Fruit fly (Drosophila melanogaster) whole organism, embryonic: ENCODE measurements around the gene Sil1.

Source experiments
- B-H2 ChIP-seq: fragments of 200-800 bp; sonication (Bioruptor generic); optimal IDR thresholded peaks from 2 replicates; lab custom pipeline; 2018; ENCODE audit warnings: missing biosample characterization, mild to moderate bottlenecking, missing genetic modification characterization
- CG12219 ChIP-seq: fragments of 200-800 bp; sonication (Bioruptor generic); optimal IDR thresholded peaks from 3 replicates; lab custom pipeline; 2018; ENCODE audit warnings: missing biosample characterization, mild to moderate bottlenecking, missing genetic modification characterization
- CG12659 ChIP-seq: fragments of 200-800 bp; sonication (Bioruptor generic); optimal IDR thresholded peaks from 3 replicates; lab custom pipeline; 2017; ENCODE audit warnings: mild to moderate bottlenecking, missing biosample characterization, missing genetic modification reagents, missing genetic modification characterization
- CG13775 ChIP-seq: fragments of 200-800 bp; sonication (Bioruptor generic); optimal IDR thresholded peaks from 3 replicates; lab custom pipeline; 2017; ENCODE audit warnings: missing biosample characterization, mild to moderate bottlenecking, missing genetic modification characterization
- CG13894 ChIP-seq: fragments of 200-800 bp; sonication (Bioruptor generic); optimal IDR thresholded peaks from 3 replicates; lab custom pipeline; 2018; ENCODE audit warnings: missing biosample characterization, mild to moderate bottlenecking, missing genetic modification characterization, moderate library complexity
- CG15269 ChIP-seq: fragments of 200-800 bp; sonication (Bioruptor generic); optimal IDR thresholded peaks from 2 replicates; lab custom pipeline; 2018; ENCODE audit warnings: missing biosample characterization, mild to moderate bottlenecking, missing genetic modification characterization, moderate library complexity
- CG17568 ChIP-seq: fragments of 200-800 bp; sonication (Bioruptor generic); optimal IDR thresholded peaks from 2 replicates; lab custom pipeline; 2018; ENCODE audit warnings: missing biosample characterization, mild to moderate bottlenecking, missing genetic modification characterization, moderate library complexity
- CG17612 ChIP-seq: fragments of 200-800 bp; sonication (Bioruptor generic); IDR thresholded peaks from 2 replicates; pipeline ENCODE4 v1.3.6; 2022; ENCODE audit warnings: missing biosample characterization, missing genetic modification characterization
- CG18764 ChIP-seq: fragments of 200-800 bp; sonication (Bioruptor generic); optimal IDR thresholded peaks from 3 replicates; lab custom pipeline; 2016; ENCODE audit warnings: missing biosample characterization, missing genetic modification characterization
- CG2116 ChIP-seq: fragments of 200-800 bp; sonication (Bioruptor generic); optimal IDR thresholded peaks from 3 replicates; lab custom pipeline; 2018; ENCODE audit warnings: missing biosample characterization, mild to moderate bottlenecking, missing genetic modification characterization
- CG2889 ChIP-seq: fragments of 200-800 bp; sonication (Bioruptor generic); IDR thresholded peaks from 3 replicates; pipeline ENCODE4 v1.3.6; 2022; ENCODE audit warnings: missing biosample characterization, missing genetic modification characterization
- CG3065 ChIP-seq: fragments of 200-800 bp; sonication (Bioruptor generic); optimal IDR thresholded peaks from 2 replicates; lab custom pipeline; 2016; ENCODE audit warnings: missing biosample characterization, missing genetic modification characterization
- CG33213 ChIP-seq: fragments of 200-800 bp; sonication (Bioruptor generic); optimal IDR thresholded peaks from 3 replicates; lab custom pipeline; 2016; ENCODE audit warnings: missing biosample characterization, missing genetic modification characterization
- CG33557 ChIP-seq: fragments of 200-800 bp; sonication (Bioruptor generic); optimal IDR thresholded peaks from 2 replicates; lab custom pipeline; 2019; ENCODE audit warnings: missing biosample characterization, mild to moderate bottlenecking, missing genetic modification characterization, moderate library complexity
- CG6765 ChIP-seq: fragments of 200-800 bp; sonication (Bioruptor generic); optimal IDR thresholded peaks from 3 replicates; lab custom pipeline; 2017; ENCODE audit warnings: missing biosample characterization, mild to moderate bottlenecking, missing genetic modification characterization
- CG7372 ChIP-seq: fragments of 200-800 bp; sonication (Bioruptor generic); IDR thresholded peaks from 2 replicates; pipeline ENCODE4 v1.3.6; 2022; ENCODE audit warnings: missing biosample characterization, missing genetic modification characterization
- CG7786 ChIP-seq: fragments of 200-800 bp; sonication (Bioruptor generic); optimal IDR thresholded peaks from 2 replicates; lab custom pipeline; 2016; ENCODE audit warnings: missing biosample characterization, missing genetic modification characterization
- CG8924 ChIP-seq: fragments of 200-800 bp; optimal IDR thresholded peaks from 3 replicates; lab custom pipeline; 2019; ENCODE audit warnings: missing biosample characterization, mild to moderate bottlenecking, missing genetic modification characterization, moderate library complexity
- CrebB ChIP-seq: fragments of 200-800 bp; sonication (Bioruptor generic); optimal IDR thresholded peaks from 3 replicates; lab custom pipeline; 2018; ENCODE audit warnings: missing biosample characterization, mild to moderate bottlenecking, missing genetic modification characterization
- D ChIP-seq, 2 experiments: fragments of 200-800 bp in 1 of 2; fragments of >200 bp in 1 of 2; sonication (Bioruptor generic) in 1 of 2; optimal IDR thresholded peaks; 2 replicates in 1 of 2; 3 replicates in 1 of 2; lab custom pipeline; 2017; ENCODE audit warnings: mild to moderate bottlenecking in 1 of 2, missing biosample characterization in 1 of 2, missing genetic modification characterization in 1 of 2, missing genetic modification reagents in 1 of 2
- Dref ChIP-seq: fragments of 200-800 bp; sonication (Bioruptor generic); IDR thresholded peaks from 2 replicates; pipeline ENCODE4 v1.3.6; 2022; ENCODE audit warnings: missing biosample characterization, missing genetic modification characterization
- Elba2 ChIP-seq: fragments of 200-800 bp; sonication (Bioruptor generic); optimal IDR thresholded peaks from 3 replicates; lab custom pipeline; 2016; ENCODE audit warnings: missing biosample characterization, missing genetic modification characterization
- Ets65A ChIP-seq: fragments of 200-800 bp; sonication (Bioruptor generic); peaks from one replicate; lab custom pipeline; 2016; ENCODE audit warnings: missing biosample characterization, missing genetic modification characterization
- Fer2 ChIP-seq: fragments of 200-800 bp; sonication (Bioruptor generic); optimal IDR thresholded peaks from 2 replicates; lab custom pipeline; 2018; ENCODE audit warnings: missing biosample characterization, mild to moderate bottlenecking, missing genetic modification characterization, moderate library complexity
- HLH3B ChIP-seq: fragments of 200-800 bp; sonication (Bioruptor generic); IDR thresholded peaks from 2 replicates; pipeline ENCODE4 v1.3.6; 2022; ENCODE audit warnings: missing biosample characterization, missing genetic modification characterization
- MTF-1 ChIP-seq: fragments of 200-800 bp; sonication (Bioruptor generic); optimal IDR thresholded peaks from 2 replicates; lab custom pipeline; 2018; ENCODE audit warnings: missing biosample characterization, mild to moderate bottlenecking, missing genetic modification characterization, borderline replicate concordance
- Mrtf ChIP-seq: fragments of 200-800 bp; sonication (Bioruptor generic); IDR thresholded peaks from 3 replicates; pipeline ENCODE4 v1.3.6; 2022; ENCODE audit warnings: missing biosample characterization, missing genetic modification characterization
- Neu2 ChIP-seq: fragments of 200-800 bp; sonication (Bioruptor generic); optimal IDR thresholded peaks from 3 replicates; lab custom pipeline; 2016; ENCODE audit warnings: missing biosample characterization, missing genetic modification characterization, borderline replicate concordance
- Trl ChIP-seq, 3 experiments: fragments of >200 bp in 2 of 3; fragments of 200-800 bp in 1 of 3; sonication (Bioruptor generic) in 1 of 3; optimal IDR thresholded peaks; 2 replicates in 1 of 3; 3 replicates in 2 of 3; lab custom pipeline; 2016 to 2017; ENCODE audit warnings: missing biosample characterization in 1 of 3, missing genetic modification characterization in 1 of 3
- ap ChIP-seq: fragments of 200-800 bp; sonication (Bioruptor generic); IDR thresholded peaks from 2 replicates; pipeline ENCODE4 v1.3.6; 2022; ENCODE audit warnings: missing biosample characterization, missing genetic modification characterization
- bbx ChIP-seq: fragments of 200-800 bp; sonication (Bioruptor generic); IDR thresholded peaks from 2 replicates; pipeline ENCODE4 v1.3.6; 2022; ENCODE audit warnings: missing biosample characterization, missing genetic modification characterization; ENCODE audit not compliant: partially characterized antibody
- br ChIP-seq: fragments of >200 bp; optimal IDR thresholded peaks from 2 replicates; lab custom pipeline; 2017
- cwo ChIP-seq: fragments of 200-800 bp; sonication (Bioruptor generic); optimal IDR thresholded peaks from 3 replicates; lab custom pipeline; 2017; ENCODE audit warnings: missing biosample characterization, missing genetic modification characterization, mild to moderate bottlenecking, moderate library complexity, missing genetic modification reagents
- fd3F ChIP-seq: fragments of 200-800 bp; sonication (Bioruptor generic); optimal IDR thresholded peaks from 2 replicates; lab custom pipeline; 2018; ENCODE audit warnings: missing biosample characterization, mild to moderate bottlenecking, missing genetic modification characterization, moderate library complexity
- gem ChIP-seq: fragments of 200-800 bp; sonication (Bioruptor generic); optimal IDR thresholded peaks from 2 replicates; lab custom pipeline; 2019; ENCODE audit warnings: missing biosample characterization, mild to moderate bottlenecking, missing genetic modification characterization, moderate library complexity
- lbe ChIP-seq: fragments of 200-800 bp; sonication (Bioruptor generic); optimal IDR thresholded peaks from 2 replicates; lab custom pipeline; 2016; ENCODE audit warnings: missing biosample characterization, mild to moderate bottlenecking, missing genetic modification characterization
- odd ChIP-seq: fragments of 200-800 bp; sonication (Bioruptor generic); optimal IDR thresholded peaks from 2 replicates; lab custom pipeline; 2017; ENCODE audit warnings: missing biosample characterization, mild to moderate bottlenecking, missing genetic modification characterization
- pb ChIP-seq: fragments of 200-800 bp; sonication (Bioruptor generic); optimal IDR thresholded peaks from 3 replicates; lab custom pipeline; 2016; ENCODE audit warnings: missing biosample characterization, missing genetic modification characterization
- peb ChIP-seq: fragments of 200-800 bp; sonication (Bioruptor generic); IDR thresholded peaks from 2 replicates; pipeline ENCODE4 v1.3.6; 2022; ENCODE audit warnings: missing biosample characterization, missing genetic modification characterization
- pita ChIP-seq: fragments of 200-800 bp; sonication (Bioruptor generic); optimal IDR thresholded peaks from 2 replicates; lab custom pipeline; 2017; ENCODE audit warnings: missing biosample characterization, mild to moderate bottlenecking, missing genetic modification characterization
- scrt ChIP-seq: fragments of 200-800 bp; sonication (Bioruptor generic); optimal IDR thresholded peaks from 2 replicates; lab custom pipeline; 2018; ENCODE audit warnings: missing biosample characterization, mild to moderate bottlenecking, missing genetic modification characterization, moderate library complexity
- slbo ChIP-seq: fragments of 200-800 bp; sonication (Bioruptor generic); IDR thresholded peaks from 2 replicates; pipeline ENCODE4 v1.3.6; 2022; ENCODE audit warnings: missing biosample characterization, missing genetic modification characterization
- slou ChIP-seq: fragments of 200-800 bp; sonication (Bioruptor generic); optimal IDR thresholded peaks from 3 replicates; lab custom pipeline; 2016; ENCODE audit warnings: missing biosample characterization, missing genetic modification characterization
- sr ChIP-seq: fragments of 200-800 bp; sonication (Bioruptor generic); IDR thresholded peaks from 3 replicates; pipeline ENCODE4 v1.3.6; 2022; ENCODE audit warnings: missing biosample characterization, missing genetic modification characterization
- tin ChIP-seq: fragments of 200-800 bp; sonication (Bioruptor generic); optimal IDR thresholded peaks from 3 replicates; lab custom pipeline; 2016; ENCODE audit warnings: missing biosample characterization, missing genetic modification characterization
- toy ChIP-seq: fragments of 200-800 bp; sonication (Bioruptor generic); IDR thresholded peaks from 2 replicates; pipeline ENCODE4 v1.3.6; 2022; ENCODE audit warnings: missing biosample characterization, missing genetic modification characterization
- unpg ChIP-seq: fragments of 200-800 bp; sonication (Bioruptor generic); optimal IDR thresholded peaks from 3 replicates; lab custom pipeline; 2018; ENCODE audit warnings: missing biosample characterization, mild to moderate bottlenecking, missing genetic modification characterization, moderate library complexity
- wek ChIP-seq: fragments of 200-800 bp; sonication (Bioruptor generic); optimal IDR thresholded peaks from 3 replicates; lab custom pipeline; 2018; ENCODE audit warnings: missing biosample characterization, mild to moderate bottlenecking, missing genetic modification characterization, moderate library complexity
- zf30C ChIP-seq: fragments of 200-800 bp; sonication (Bioruptor generic); optimal IDR thresholded peaks from 3 replicates; lab custom pipeline; 2018; ENCODE audit warnings: missing biosample characterization, mild to moderate bottlenecking, missing genetic modification characterization

Sil1 gene

DNA sequence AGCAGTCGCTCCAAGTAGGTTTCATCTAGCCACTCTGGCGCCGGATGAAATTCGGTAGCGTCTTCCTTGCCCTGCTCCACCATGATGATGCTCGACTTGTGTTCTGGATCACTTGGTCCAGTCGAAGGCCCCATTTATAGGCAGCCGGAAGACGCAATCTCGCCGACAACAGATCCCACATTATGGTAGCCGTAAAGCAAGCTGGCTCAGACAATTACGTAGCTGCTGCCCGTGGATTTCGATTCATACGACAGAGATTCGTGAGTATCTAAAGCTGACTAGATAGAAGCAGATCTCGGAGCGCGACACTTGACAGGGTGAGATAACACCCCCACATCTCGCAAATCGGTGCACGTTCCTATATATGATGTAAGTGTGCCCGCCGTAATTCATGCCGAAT, 41.8 kb upstream of the Sil1 start, which contains the start of gene CG10513:
Gene CG10513 (minus strand): TSS at position 101 of the 400 bp plus-strand sequence.
- TF ChIP-seq Ets65A (GFP tag; lab: Kevin White, UChicago) = peak; percentile 26
- TF ChIP-seq lbe (GFP tag; lab: Kevin White, UChicago) = no peak
- 0 out of 3 replicates have a peak, but pooled peaks have one; percentile 8 for TF ChIP-seq Mrtf (GFP tag; lab: Robert Waterston, UW)
- TF ChIP-seq toy (GFP tag; lab: Robert Waterston, UW) = no peak
- no peak for TF ChIP-seq Trl (optimal IDR thresholded peaks at IDR 0.05; lab: Kevin White, UChicago)
- no peak for TF ChIP-seq Trl (GFP tag; optimal IDR thresholded peaks at IDR 0.05; lab: Kevin White, UChicago)
- TF ChIP-seq CG8924 (tag; lab: Kevin White, UChicago) = no peak
- TF ChIP-seq wek (GFP tag; lab: Kevin White, UChicago) = no peak

DNA sequence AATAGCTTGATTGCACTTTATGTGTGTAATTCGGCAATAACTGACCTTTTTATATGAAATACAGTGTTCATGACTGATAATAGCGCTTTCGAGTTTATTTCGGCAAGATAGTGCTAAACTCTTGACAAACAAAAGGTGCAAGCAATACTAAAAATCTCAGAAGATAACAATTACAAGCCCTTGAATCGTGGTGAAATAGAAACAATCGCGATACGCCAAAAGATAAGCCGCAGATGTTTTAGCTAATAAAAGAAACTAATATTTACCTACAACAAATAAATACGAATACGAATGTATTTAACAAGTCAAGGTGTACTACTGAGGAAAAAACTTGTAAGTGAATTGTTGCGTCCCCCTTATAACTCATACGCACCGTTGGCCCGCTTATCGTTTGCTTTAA, 39.9 kb upstream of the Sil1 start:
- TF ChIP-seq CG12219 = no peak
- peak; percentile 61 for TF ChIP-seq odd (GFP tag; lab: Kevin White, UChicago)
- TF ChIP-seq Neu2 = no peak
- no peak for TF ChIP-seq tin
- no peak for TF ChIP-seq pita (GFP tag; lab: Kevin White, UChicago)
- peak; percentile 59 for TF ChIP-seq CG7372 (GFP tag; lab: Robert Waterston, UW)
- no peak for TF ChIP-seq CG7786
- no peak for TF ChIP-seq CG2116
- TF ChIP-seq CG18764 (GFP tag; lab: Kevin White, UChicago) = no peak
- TF ChIP-seq Mrtf (GFP tag; lab: Robert Waterston, UW) = no peak
- no peak for TF ChIP-seq CG17612
- no peak for TF ChIP-seq slbo
- TF ChIP-seq CG15269 (tag; lab: Kevin White, UChicago) = peak; percentile 55
- TF ChIP-seq ap = no peak
- TF ChIP-seq bbx (GFP tag; lab: Robert Waterston, UW) = no peak
- TF ChIP-seq pb (GFP tag; lab: Kevin White, UChicago) = no peak
- no peak for TF ChIP-seq slou (GFP tag; lab: Kevin White, UChicago)
- TF ChIP-seq CrebB (tag; lab: Kevin White, UChicago) = peak; percentile 60
- no peak for TF ChIP-seq gem (tag; lab: Kevin White, UChicago)
- peak; percentile 50 for TF ChIP-seq fd3F
- peak; percentile 58 for TF ChIP-seq CG17568
- TF ChIP-seq CG2889 (GFP tag; lab: Robert Waterston, UW) = no peak
- peak; percentile 1 for TF ChIP-seq unpg (GFP tag; lab: Kevin White, UChicago)
- TF ChIP-seq peb (GFP tag; lab: Robert Waterston, UW) = no peak
- TF ChIP-seq zf30C (GFP tag; lab: Kevin White, UChicago) = no peak
- TF ChIP-seq CG33557 (GFP tag; lab: Kevin White, UChicago) = no peak
- TF ChIP-seq CG3065 (GFP tag; lab: Kevin White, UChicago) = no peak
- TF ChIP-seq Fer2 (tag; lab: Kevin White, UChicago) = no peak
- TF ChIP-seq br (lab: Kevin White, UChicago) = no peak
- TF ChIP-seq scrt = peak; percentile 55
- TF ChIP-seq D (optimal IDR thresholded peaks at IDR 0.05; lab: Kevin White, UChicago) = no peak
- TF ChIP-seq D (GFP tag; optimal IDR thresholded peaks at IDR 0.05; lab: Kevin White, UChicago) = no peak
- TF ChIP-seq B-H2 (GFP tag; lab: Kevin White, UChicago) = peak; percentile 36
- peak; percentile 57 for TF ChIP-seq CG13894 (tag; lab: Kevin White, UChicago)
- TF ChIP-seq sr (GFP tag; lab: Robert Waterston, UW) = no peak
- no peak for TF ChIP-seq Dref (GFP tag; lab: Robert Waterston, UW)
- TF ChIP-seq CG33213 (GFP tag; lab: Kevin White, UChicago) = no peak
- peak; percentile 68 for TF ChIP-seq CG6765 (GFP tag; lab: Kevin White, UChicago)
- no peak for TF ChIP-seq Elba2 (GFP tag; lab: Kevin White, UChicago)
- TF ChIP-seq CG13775 (GFP tag; lab: Kevin White, UChicago) = no peak
- peak; percentile 23 for TF ChIP-seq CG12659 (GFP tag; lab: Kevin White, UChicago)
- TF ChIP-seq MTF-1 = peak; percentile 6
- TF ChIP-seq HLH3B (GFP tag; lab: Robert Waterston, UW) = no peak
- peak; percentile 19 for TF ChIP-seq cwo (GFP tag; lab: Kevin White, UChicago)
